Worm (Caenorhabditis elegans) whole organism, L2 larva: ENCODE data around the gene C55A6.7.

ENCODE experiments used
- R02D3.7 ChIP-seq: fragments of 150-350 bp; optimal IDR thresholded peaks from 2 replicates; lab custom pipeline; 2014; ENCODE audit warnings: missing biosample characterization, missing genetic modification characterization
- ZK546.5 ChIP-seq: sonication (generic microtip); optimal IDR thresholded peaks from 2 replicates; lab custom pipeline; 2017; ENCODE audit warnings: missing biosample characterization, missing genetic modification characterization
- aly-2 ChIP-seq: fragments of 150-350 bp; optimal IDR thresholded peaks from 2 replicates; lab custom pipeline; 2014; ENCODE audit warnings: missing biosample characterization, missing genetic modification characterization
- crh-2 ChIP-seq: sonication (generic microtip); optimal IDR thresholded peaks from 2 replicates; lab custom pipeline; 2017; ENCODE audit warnings: missing biosample characterization, missing genetic modification characterization
- fos-1 ChIP-seq: fragments of 150-350 bp; optimal IDR thresholded peaks from 2 replicates; lab custom pipeline; 2014; ENCODE audit warnings: missing biosample characterization, missing genetic modification characterization
- lsy-2 ChIP-seq, 2 experiments: fragments of 150-350 bp in 1 of 2; sonication (generic microtip) in 1 of 2; optimal IDR thresholded peaks; 2 replicates each; lab custom pipeline; 2014 to 2017; ENCODE audit warnings: missing biosample characterization in 2 of 2, missing genetic modification characterization in 2 of 2
- nhr-12 ChIP-seq: fragments of 150-350 bp; optimal IDR thresholded peaks from 2 replicates; lab custom pipeline; 2014; ENCODE audit warnings: missing biosample characterization, missing genetic modification characterization
- sem-4 ChIP-seq: fragments of 150-350 bp; optimal IDR thresholded peaks from 2 replicates; lab custom pipeline; 2014; ENCODE audit warnings: missing biosample characterization, missing genetic modification reagents, missing genetic modification characterization
- sma-9 ChIP-seq, 2 experiments: fragments of 150-350 bp in 1 of 2; sonication (generic microtip) in 1 of 2; optimal IDR thresholded peaks; 2 replicates each; lab custom pipeline; 2014 to 2016; ENCODE audit warnings: missing genetic modification characterization in 2 of 2, mild to moderate bottlenecking in 1 of 2, missing biosample characterization in 1 of 2, missing compliant biosample characterization in 1 of 2, missing genetic modification reagents in 1 of 2, moderate library complexity in 1 of 2

The C55A6.7 gene

ce11 chrV:11470210-11470713 is 50.1 kb downstream of the C55A6.7 start, which contains the start of gene aat-6:
Gene aat-6 (minus strand): TSS chrV:11470663.
- no peak for TF ChIP-seq ZK546.5 (tag; lab: Kevin White, UChicago)
- peak; percentile 54 for TF ChIP-seq sma-9 (GFP tag; optimal IDR thresholded peaks at IDR 0.05; lab: Kevin White, UChicago)
- no peak for TF ChIP-seq sma-9 (tag; optimal IDR thresholded peaks at IDR 0.05; lab: Kevin White, UChicago)
- no peak for TF ChIP-seq lsy-2 (tag; optimal IDR thresholded peaks at IDR 0.05; lab: Kevin White, UChicago)
- TF ChIP-seq crh-2 = peak; percentile 21
- TF ChIP-seq aly-2 (tag; lab: Kevin White, UChicago) = no peak
- peak; percentile 82 for TF ChIP-seq fos-1 (tag; lab: Kevin White, UChicago)
- no peak for TF ChIP-seq R02D3.7 (tag; lab: Kevin White, UChicago)
- TF ChIP-seq sem-4 (tag; lab: Kevin White, UChicago) = no peak
- TF ChIP-seq nhr-12 = no peak
